Fruit fly (Drosophila melanogaster) Kc167 (cell line): Measurements from ENCODE around the gene JMJD4.

Source experiments
- Myc ChIP-seq: fragments of >200 bp; optimal IDR thresholded peaks from 2 replicates; lab custom pipeline; 2017; ENCODE audit warnings: missing external identifiers
- Sin3A ChIP-seq: fragments of >200 bp; optimal IDR thresholded peaks from 2 replicates; lab custom pipeline; 2018; ENCODE audit warnings: missing external identifiers
- h ChIP-seq: fragments of >200 bp; optimal IDR thresholded peaks from 3 replicates; lab custom pipeline; 2018; ENCODE audit warnings: missing external identifiers
- insv ChIP-seq: fragments of >200 bp; optimal IDR thresholded peaks from 3 replicates; lab custom pipeline; 2018; ENCODE audit warnings: missing external identifiers
- psq ChIP-seq: fragments of >200 bp; optimal IDR thresholded peaks from 2 replicates; lab custom pipeline; 2017; ENCODE audit warnings: missing external identifiers
- ttk ChIP-seq: sonication (Bioruptor generic); optimal IDR thresholded peaks from 2 replicates; lab custom pipeline; 2017; ENCODE audit warnings: missing external identifiers

DNA sequence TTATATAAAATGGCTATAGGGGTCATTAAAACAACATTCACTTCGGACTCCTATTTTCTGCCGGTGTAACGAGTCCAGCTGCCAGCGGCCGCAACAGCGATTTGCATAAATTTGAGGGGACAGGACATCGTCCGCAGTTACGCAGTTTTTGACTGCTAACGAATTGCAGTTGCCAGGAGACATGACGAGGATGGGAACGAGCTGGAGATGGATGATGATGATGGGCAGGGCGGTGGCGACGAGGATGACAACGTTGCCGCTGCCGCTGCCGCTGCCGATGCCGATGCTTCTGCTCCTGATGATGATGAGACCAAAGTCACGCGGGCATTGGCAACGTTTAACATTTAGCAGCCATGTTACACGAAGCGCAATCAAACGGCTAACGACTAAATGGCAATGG, 43.7 kb upstream of the JMJD4 start:
- TF ChIP-seq Myc (lab: Kevin White, UChicago) (no peak), insv (no peak), psq (lab: Kevin White, UChicago) (no peak), Sin3A (lab: Kevin White, UChicago) (no peak), ttk (no peak), h (lab: Kevin White, UChicago) (no peak)
